ENCODE assay signal across 4 fruit fly cellular contexts in the genomic region with DNA sequence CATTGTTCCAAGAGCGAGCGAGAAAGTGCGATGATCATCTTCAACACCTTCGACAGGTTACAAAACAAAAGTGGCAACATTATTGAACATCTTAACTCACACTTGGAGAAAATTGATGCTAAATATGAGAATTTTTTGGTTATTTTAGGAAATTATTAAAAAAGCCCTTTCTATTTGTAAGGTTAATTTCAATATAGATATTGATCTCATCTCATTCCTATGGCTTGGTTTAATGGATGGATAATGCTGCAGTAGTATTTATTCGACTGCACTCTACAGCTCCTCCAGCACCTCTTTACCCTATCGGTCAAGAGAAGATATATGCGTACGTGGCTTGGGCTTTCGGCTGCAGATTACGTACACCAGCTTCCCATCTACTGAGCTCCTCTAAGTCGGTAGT.
A peak's percentile ranks its signal among the peaks of the same experiment; 100 is the strongest.
TF ChIP-seq lines count a peak whose summit lies in the region.

No protein-coding gene starts in this region.

- no peak for TF ChIP-seq CTCF in whole organism, embryonic (GFP tag; optimal IDR thresholded peaks at IDR 0.05; lab: Kevin White, UChicago)

TF ChIP-seq in whole organism, embryonic, 481 proteins besides CTCF, POLR2A, EP300 and RAD21:
- TF ChIP-seq dm (GFP tag; optimal IDR thresholded peaks at IDR 0.05; lab: Kevin White, UChicago) (no peak), ken (GFP tag; IDR thresholded peaks at IDR 0.05; lab: Robert Waterston, UW) (no peak), Neu2 (GFP tag; optimal IDR thresholded peaks at IDR 0.05; lab: Kevin White, UChicago; ENCODE audit: borderline replicate concordance) (no peak), Fer2 (tag; optimal IDR thresholded peaks at IDR 0.05; lab: Kevin White, UChicago) (no peak), Atf6 (GFP tag; IDR thresholded peaks at IDR 0.05; lab: Robert Waterston, UW) (no peak), CHES-1-like (GFP tag; optimal IDR thresholded peaks at IDR 0.05; lab: Kevin White, UChicago) (no peak), fd3F (GFP tag; optimal IDR thresholded peaks at IDR 0.05; lab: Kevin White, UChicago) (no peak), corto (GFP tag; optimal IDR thresholded peaks at IDR 0.05; lab: Kevin White, UChicago) (peak; percentile 33), CG12744 (GFP tag; optimal IDR thresholded peaks at IDR 0.05; lab: Kevin White, UChicago) (no peak)

TF ChIP-seq in whole organism, prepupa, 60 proteins besides CTCF, POLR2A, EP300 and RAD21 (continues in another document):
- TF ChIP-seq CG8632 (GFP tag; optimal IDR thresholded peaks at IDR 0.05; lab: Kevin White, UChicago) (peak; percentile 15), CG9139 (GFP tag; optimal IDR thresholded peaks at IDR 0.05; lab: Kevin White, UChicago) (peak; percentile 5), CG34406 (GFP tag; optimal IDR thresholded peaks at IDR 0.05; lab: Kevin White, UChicago) (peak; percentile 17), cyc (GFP tag; optimal IDR thresholded peaks at IDR 0.05; lab: Kevin White, UChicago) (peak; percentile 54), Sox102F (GFP tag; optimal IDR thresholded peaks at IDR 0.05; lab: Kevin White, UChicago) (peak; percentile 40), Hr4 (GFP tag; optimal IDR thresholded peaks at IDR 0.05; lab: Kevin White, UChicago) (no peak), Blimp-1 (GFP tag; optimal IDR thresholded peaks at IDR 0.05; lab: Kevin White, UChicago) (no peak), CG31627 (GFP tag; optimal IDR thresholded peaks at IDR 0.05; lab: Kevin White, UChicago) (peak; percentile 44), CG10631 (GFP tag; optimal IDR thresholded peaks at IDR 0.05; lab: Kevin White, UChicago) (peak; percentile 62), CG8119 (GFP tag; IDR thresholded peaks at IDR 0.05; lab: Robert Waterston, UW) (no peak), achi (GFP tag; optimal IDR thresholded peaks at IDR 0.05; lab: Kevin White, UChicago) (peak; percentile 29), Ets21C (GFP tag; optimal IDR thresholded peaks at IDR 0.05; lab: Kevin White, UChicago) (no peak), Ets96B (tag; optimal IDR thresholded peaks at IDR 0.05; lab: Kevin White, UChicago) (peak; percentile 76), CG11902 (GFP tag; optimal IDR thresholded peaks at IDR 0.05; lab: Kevin White, UChicago) (no peak), CG6163 (GFP tag; IDR thresholded peaks at IDR 0.05; lab: Robert Waterston, UW) (0 out of 3 replicates have a peak, but pooled peaks have one; percentile 36), salr (GFP tag; optimal IDR thresholded peaks at IDR 0.05; lab: Kevin White, UChicago) (no peak), Eip78C (GFP tag; lab: Kevin White, UChicago) (peak; percentile 87), topi (GFP tag; optimal IDR thresholded peaks at IDR 0.05; lab: Kevin White, UChicago) (peak; percentile 66), CG4318 (GFP tag; optimal IDR thresholded peaks at IDR 0.05; lab: Kevin White, UChicago) (no peak), CG32006 (GFP tag; optimal IDR thresholded peaks at IDR 0.05; lab: Kevin White, UChicago) (no peak), spab (GFP tag; optimal IDR thresholded peaks at IDR 0.05; lab: Kevin White, UChicago) (peak; percentile 49), CG6276 (GFP tag; optimal IDR thresholded peaks at IDR 0.05; lab: Kevin White, UChicago) (no peak), CG11294 (GFP tag; IDR thresholded peaks at IDR 0.05; lab: Robert Waterston, UW) (no peak), vri (GFP tag; optimal IDR thresholded peaks at IDR 0.05; lab: Kevin White, UChicago) (no peak), CG8319 (GFP tag; optimal IDR thresholded peaks at IDR 0.05; lab: Kevin White, UChicago) (peak; percentile 11), fkh (GFP tag; optimal IDR thresholded peaks at IDR 0.05; lab: Kevin White, UChicago) (no peak)

TF ChIP-seq in whole organism, pupa, 21 proteins besides CTCF, POLR2A, EP300 and RAD21:
- TF ChIP-seq CG13204 (GFP tag; optimal IDR thresholded peaks at IDR 0.05; lab: Kevin White, UChicago): no peak
- no peak for TF ChIP-seq fd96Ca (GFP tag; IDR thresholded peaks at IDR 0.05; lab: Robert Waterston, UW)
- no peak for TF ChIP-seq D1 (tag; optimal IDR thresholded peaks at IDR 0.05; lab: Kevin White, UChicago)
- no peak for TF ChIP-seq rn (GFP tag; IDR thresholded peaks at IDR 0.05; lab: Robert Waterston, UW)
- TF ChIP-seq Snoo (tag; optimal IDR thresholded peaks at IDR 0.05; lab: Kevin White, UChicago): no peak
- no peak for TF ChIP-seq CG10348 (GFP tag; IDR thresholded peaks at IDR 0.05; lab: Robert Waterston, UW)
- TF ChIP-seq Ets98B (GFP tag; IDR thresholded peaks at IDR 0.05; lab: Robert Waterston, UW): no peak
- TF ChIP-seq CG9948 (tag; optimal IDR thresholded peaks at IDR 0.05; lab: Kevin White, UChicago): peak; percentile 70
- TF ChIP-seq CG12605 (GFP tag; IDR thresholded peaks at IDR 0.05; lab: Robert Waterston, UW): no peak
- TF ChIP-seq EcR (GFP tag; optimal IDR thresholded peaks at IDR 0.05; lab: Kevin White, UChicago): no peak
- peak; percentile 10 for TF ChIP-seq Pif1A (GFP tag; optimal IDR thresholded peaks at IDR 0.05; lab: Kevin White, UChicago)
- no peak for TF ChIP-seq CG8301 (tag; optimal IDR thresholded peaks at IDR 0.05; lab: Kevin White, UChicago)
- TF ChIP-seq CG32121 (GFP tag; IDR thresholded peaks at IDR 0.05; lab: Robert Waterston, UW): no peak
- peak; percentile 60 for TF ChIP-seq CG15710 (tag; optimal IDR thresholded peaks at IDR 0.05; lab: Kevin White, UChicago)
- peak; percentile 72 for TF ChIP-seq CG34367 (tag; optimal IDR thresholded peaks at IDR 0.05; lab: Kevin White, UChicago)
- peak; percentile 29 for TF ChIP-seq CG14655 (GFP tag; optimal IDR thresholded peaks at IDR 0.05; lab: Kevin White, UChicago)
- TF ChIP-seq Pif1B (GFP tag; optimal IDR thresholded peaks at IDR 0.05; lab: Kevin White, UChicago): no peak
- TF ChIP-seq gl (tag; optimal IDR thresholded peaks at IDR 0.05; lab: Kevin White, UChicago): no peak
- TF ChIP-seq CG8159 (tag; optimal IDR thresholded peaks at IDR 0.05; lab: Kevin White, UChicago): peak; percentile 73
- peak; percentile 68 for TF ChIP-seq CG17806 (tag; optimal IDR thresholded peaks at IDR 0.05; lab: Kevin White, UChicago)
- TF ChIP-seq CG4496 (GFP tag; IDR thresholded peaks at IDR 0.05; lab: Robert Waterston, UW): no peak
TF ChIP-seq in whole organism, pupa: peak in this region for 7.

TF ChIP-seq in whole organism, wandering third instar larva, 38 proteins besides CTCF, POLR2A, EP300 and RAD21:
- TF ChIP-seq Rel (GFP tag; optimal IDR thresholded peaks at IDR 0.05; lab: Kevin White, UChicago): no peak
- no peak for TF ChIP-seq Rel (tag; optimal IDR thresholded peaks at IDR 0.05; lab: Kevin White, UChicago)
- TF ChIP-seq Hr78 (GFP tag; optimal IDR thresholded peaks at IDR 0.05; lab: Kevin White, UChicago): no peak
- TF ChIP-seq sage (GFP tag; optimal IDR thresholded peaks at IDR 0.05; lab: Kevin White, UChicago): no peak
- no peak for TF ChIP-seq Jra (GFP tag; optimal IDR thresholded peaks at IDR 0.05; lab: Kevin White, UChicago)
- TF ChIP-seq Dfd (GFP tag; optimal IDR thresholded peaks at IDR 0.05; lab: Kevin White, UChicago): no peak
- no peak for TF ChIP-seq woc (GFP tag; optimal IDR thresholded peaks at IDR 0.05; lab: Kevin White, UChicago)
- TF ChIP-seq N (GFP tag; optimal IDR thresholded peaks at IDR 0.05; lab: Kevin White, UChicago): no peak
- no peak for TF ChIP-seq lola (GFP tag; optimal IDR thresholded peaks at IDR 0.05; lab: Kevin White, UChicago)
- no peak for TF ChIP-seq CrebA (GFP tag; optimal IDR thresholded peaks at IDR 0.05; lab: Kevin White, UChicago; ENCODE audit: borderline replicate concordance)
- peak in 1 of 2 experiments; percentile 63 for TF ChIP-seq foxo (GFP tag; optimal IDR thresholded peaks at IDR 0.05; lab: Kevin White, UChicago)
- TF ChIP-seq CG9705 (GFP tag; optimal IDR thresholded peaks at IDR 0.05; lab: Kevin White, UChicago): no peak
- TF ChIP-seq dl (GFP tag; optimal IDR thresholded peaks at IDR 0.05; lab: Kevin White, UChicago; ENCODE audit: insufficient read depth in 1 of 2, partially characterized antibody in 2 of 2): no peak
- TF ChIP-seq Myc (optimal IDR thresholded peaks at IDR 0.05; lab: Kevin White, UChicago): no peak
- peak; percentile 59 for TF ChIP-seq rgr (GFP tag; optimal IDR thresholded peaks at IDR 0.05; lab: Kevin White, UChicago)
- TF ChIP-seq Vsx2 (GFP tag; optimal IDR thresholded peaks at IDR 0.05; lab: Kevin White, UChicago; ENCODE audit: partially characterized antibody): no peak
- TF ChIP-seq Hr83 (GFP tag; optimal IDR thresholded peaks at IDR 0.05; lab: Kevin White, UChicago; ENCODE audit: poor library complexity, severe bottlenecking): no peak
- no peak for TF ChIP-seq pan (optimal IDR thresholded peaks at IDR 0.05; lab: Kevin White, UChicago)
- TF ChIP-seq sv (GFP tag; optimal IDR thresholded peaks at IDR 0.05; lab: Kevin White, UChicago): no peak
- TF ChIP-seq ey (GFP tag; optimal IDR thresholded peaks at IDR 0.05; lab: Kevin White, UChicago): peak; percentile 63
- peak; percentile 28 for TF ChIP-seq Sp1 (GFP tag; optimal IDR thresholded peaks at IDR 0.05; lab: Kevin White, UChicago)
- no peak for TF ChIP-seq Abd-B (GFP tag; optimal IDR thresholded peaks at IDR 0.05; lab: Kevin White, UChicago)
- no peak for TF ChIP-seq usp (GFP tag; optimal IDR thresholded peaks at IDR 0.05; lab: Kevin White, UChicago)
- TF ChIP-seq brk (GFP tag; optimal IDR thresholded peaks at IDR 0.05; lab: Kevin White, UChicago): peak; percentile 45
- TF ChIP-seq jim (GFP tag; optimal IDR thresholded peaks at IDR 0.05; lab: Kevin White, UChicago): no peak
- TF ChIP-seq OdsH (GFP tag; optimal IDR thresholded peaks at IDR 0.05; lab: Kevin White, UChicago): peak; percentile 65
- peak; percentile 18 for TF ChIP-seq dmrt93B (GFP tag; optimal IDR thresholded peaks at IDR 0.05; lab: Kevin White, UChicago)
- no peak for TF ChIP-seq psq (GFP tag; optimal IDR thresholded peaks at IDR 0.05; lab: Kevin White, UChicago)
- no peak for TF ChIP-seq Hnf4 (GFP tag; optimal IDR thresholded peaks at IDR 0.05; lab: Kevin White, UChicago)
- no peak for TF ChIP-seq GATAd (GFP tag; optimal IDR thresholded peaks at IDR 0.05; lab: Kevin White, UChicago)
- TF ChIP-seq br (GFP tag; optimal IDR thresholded peaks at IDR 0.05; lab: Kevin White, UChicago): peak; percentile 26
- peak; percentile 64 for TF ChIP-seq fru (GFP tag; optimal IDR thresholded peaks at IDR 0.05; lab: Kevin White, UChicago)
- TF ChIP-seq dsf (GFP tag; optimal IDR thresholded peaks at IDR 0.05; lab: Kevin White, UChicago; ENCODE audit: borderline replicate concordance): no peak
- TF ChIP-seq CG32264 (GFP tag; optimal IDR thresholded peaks at IDR 0.05; lab: Kevin White, UChicago): peak; percentile 53
- TF ChIP-seq tai (GFP tag; optimal IDR thresholded peaks at IDR 0.05; lab: Kevin White, UChicago): no peak
- TF ChIP-seq Dif (GFP tag; optimal IDR thresholded peaks at IDR 0.05; lab: Kevin White, UChicago; ENCODE audit: partially characterized antibody): no peak
- TF ChIP-seq Mio (GFP tag; optimal IDR thresholded peaks at IDR 0.05; lab: Kevin White, UChicago): no peak
- peak; percentile 76 for TF ChIP-seq h (GFP tag; optimal IDR thresholded peaks at IDR 0.05; lab: Kevin White, UChicago)
- peak; percentile 57 for TF ChIP-seq HLH106 (tag; optimal IDR thresholded peaks at IDR 0.05; lab: Kevin White, UChicago)
TF ChIP-seq in whole organism, wandering third instar larva: peak in this region for 12.

Comparison
In these comparisons a context has a peak if more than half of its experiments do, and no peak if none do; other contexts are left out.
1. Of the 7 proteins assayed by ChIP-seq in both whole organism, embryonic and whole organism, prepupa: peak only in whole organism, embryonic: none; only in whole organism, prepupa: Hr39 and Sox102F; in both: none; in neither: 5.